Worm (Caenorhabditis elegans) whole organism, late embryonic: ENCODE measurements around the gene tmem-135.

ENCODE experiments used
- C38D4.7 ChIP-seq: fragments of 200-800 bp; sonication (Bioruptor generic); optimal IDR thresholded peaks from 2 replicates; lab custom pipeline; 2018; ENCODE audit warnings: mild to moderate bottlenecking, missing genetic modification characterization, moderate library complexity, missing compliant biosample characterization
- F13H6.1 ChIP-seq: sonication (generic microtip); optimal IDR thresholded peaks from 2 replicates; lab custom pipeline; 2016; ENCODE audit warnings: missing genetic modification characterization, missing compliant biosample characterization
- K02D7.2 ChIP-seq: sonication (generic microtip); optimal IDR thresholded peaks from 2 replicates; lab custom pipeline; 2017; ENCODE audit warnings: mild to moderate bottlenecking, missing genetic modification characterization, missing compliant biosample characterization
- ama-1 ChIP-seq: fragments of 150-350 bp; optimal IDR thresholded peaks from 2 replicates; lab custom pipeline; 2014
- ceh-18 ChIP-seq: sonication (generic microtip); optimal IDR thresholded peaks from 2 replicates; lab custom pipeline; 2016; ENCODE audit warnings: missing genetic modification characterization, missing compliant biosample characterization
- ceh-24 ChIP-seq: sonication (generic microtip); optimal IDR thresholded peaks from 2 replicates; lab custom pipeline; 2016; ENCODE audit warnings: mild to moderate bottlenecking, missing genetic modification characterization, missing compliant biosample characterization
- ceh-31 ChIP-seq: sonication (generic microtip); optimal IDR thresholded peaks from 2 replicates; lab custom pipeline; 2016; ENCODE audit warnings: missing genetic modification characterization, missing compliant biosample characterization
- ceh-34 ChIP-seq: sonication (generic microtip); optimal IDR thresholded peaks from 2 replicates; lab custom pipeline; 2016; ENCODE audit warnings: mild to moderate bottlenecking, missing genetic modification characterization, missing compliant biosample characterization
- ceh-48 ChIP-seq: sonication (generic microtip); optimal IDR thresholded peaks from 2 replicates; lab custom pipeline; 2016; ENCODE audit warnings: missing genetic modification characterization, inconsistent platforms, missing compliant biosample characterization
- ceh-6 ChIP-seq: fragments of 200-800 bp; sonication (Bioruptor generic); optimal IDR thresholded peaks from 2 replicates; lab custom pipeline; 2018; ENCODE audit warnings: mild to moderate bottlenecking, missing genetic modification characterization, missing compliant biosample characterization
- che-1 ChIP-seq: sonication (generic microtip); optimal IDR thresholded peaks from 2 replicates; lab custom pipeline; 2016; ENCODE audit warnings: mild to moderate bottlenecking, missing genetic modification characterization, missing compliant biosample characterization
- elt-2 ChIP-seq: sonication (generic microtip); optimal IDR thresholded peaks from 2 replicates; lab custom pipeline; 2016; ENCODE audit warnings: missing genetic modification reagents, missing genetic modification characterization, missing compliant biosample characterization
- ets-4 ChIP-seq: sonication (generic microtip); optimal IDR thresholded peaks from 2 replicates; lab custom pipeline; 2016; ENCODE audit warnings: missing genetic modification characterization, missing compliant biosample characterization
- eyg-1 ChIP-seq: sonication (generic microtip); optimal IDR thresholded peaks from 2 replicates; lab custom pipeline; 2016; ENCODE audit warnings: missing genotype, missing genetic modification characterization, missing compliant biosample characterization
- fax-1 ChIP-seq: sonication (generic microtip); optimal IDR thresholded peaks from 2 replicates; lab custom pipeline; 2016; ENCODE audit warnings: missing genotype, missing genetic modification characterization, missing compliant biosample characterization
- fkh-6 ChIP-seq: sonication (generic microtip); optimal IDR thresholded peaks from 2 replicates; lab custom pipeline; 2016; ENCODE audit warnings: missing genetic modification characterization, missing compliant biosample characterization
- hlh-30 ChIP-seq: sonication (generic microtip); optimal IDR thresholded peaks from 2 replicates; lab custom pipeline; 2017; ENCODE audit warnings: antibody characterized with exemption, missing genetic modification characterization, missing compliant biosample characterization; ENCODE audit not compliant: insufficient read depth
- lim-6 ChIP-seq: sonication (generic microtip); optimal IDR thresholded peaks from 2 replicates; lab custom pipeline; 2016; ENCODE audit warnings: missing genetic modification characterization, missing compliant biosample characterization
- lin-11 ChIP-seq: fragments of 200-800 bp; sonication (Bioruptor generic); optimal IDR thresholded peaks from 2 replicates; lab custom pipeline; 2018; ENCODE audit warnings: mild to moderate bottlenecking, missing genetic modification characterization, missing compliant biosample characterization
- mec-3 ChIP-seq: sonication (generic microtip); optimal IDR thresholded peaks from 2 replicates; lab custom pipeline; 2016; ENCODE audit warnings: borderline replicate concordance, missing genetic modification characterization, missing compliant biosample characterization
- nfya-1 ChIP-seq: sonication (generic microtip); optimal IDR thresholded peaks from 2 replicates; lab custom pipeline; 2017; ENCODE audit warnings: missing genetic modification characterization, mild to moderate bottlenecking, missing compliant biosample characterization, antibody characterized with exemption, moderate library complexity
- odd-2 ChIP-seq: sonication (generic microtip); optimal IDR thresholded peaks from 2 replicates; lab custom pipeline; 2017; ENCODE audit warnings: antibody characterized with exemption, mild to moderate bottlenecking, missing genetic modification characterization, missing compliant biosample characterization
- pat-9 ChIP-seq: fragments of 200-800 bp; sonication (Bioruptor generic); optimal IDR thresholded peaks from 2 replicates; lab custom pipeline; 2018; ENCODE audit warnings: mild to moderate bottlenecking, missing genetic modification characterization, moderate library complexity, missing compliant biosample characterization
- rnt-1 ChIP-seq: sonication (generic microtip); optimal IDR thresholded peaks from 2 replicates; lab custom pipeline; 2016; ENCODE audit warnings: missing genetic modification characterization, missing compliant biosample characterization
- sox-2 ChIP-seq: fragments of 200-800 bp; sonication (Bioruptor generic); IDR thresholded peaks from 2 replicates; pipeline ENCODE4 v1.3.6; 2022; ENCODE audit warnings: missing genetic modification reagents, missing genetic modification characterization, missing compliant biosample characterization
- sox-4 ChIP-seq: sonication (generic microtip); optimal IDR thresholded peaks from 2 replicates; lab custom pipeline; 2017; ENCODE audit warnings: mild to moderate bottlenecking, missing genetic modification characterization, inconsistent platforms, missing compliant biosample characterization
- tbx-7 ChIP-seq: sonication (generic microtip); optimal IDR thresholded peaks from 2 replicates; lab custom pipeline; 2016; ENCODE audit warnings: missing genotype, missing genetic modification characterization, missing compliant biosample characterization
- unc-42 ChIP-seq: sonication (generic microtip); optimal IDR thresholded peaks from 2 replicates; lab custom pipeline; 2016; ENCODE audit warnings: missing genotype, missing genetic modification characterization, missing compliant biosample characterization
- unc-55 ChIP-seq: sonication (generic microtip); optimal IDR thresholded peaks from 2 replicates; lab custom pipeline; 2017; ENCODE audit warnings: missing biosample characterization, missing genetic modification reagents, missing genetic modification characterization
- unc-86 ChIP-seq: sonication (generic microtip); optimal IDR thresholded peaks from 2 replicates; lab custom pipeline; 2016; ENCODE audit warnings: missing genetic modification characterization, missing compliant biosample characterization
- ztf-16 ChIP-seq: sonication (generic microtip); optimal IDR thresholded peaks from 2 replicates; lab custom pipeline; 2017; ENCODE audit warnings: missing genetic modification characterization, missing compliant biosample characterization

tmem-135 gene

ce11 chrX:4691148-4691773 is 17.8 kb downstream of the tmem-135 start, which contains the start of gene K02G10.5:
Gene K02G10.5 (minus strand): TSS chrX:4691198.
- no peak for TF ChIP-seq mec-3 (tag; lab: Kevin White, UChicago)
- no peak for TF ChIP-seq K02D7.2 (tag; lab: Kevin White, UChicago)
- no peak for TF ChIP-seq che-1 (tag; lab: Kevin White, UChicago)
- TF ChIP-seq lin-11: no peak
- TF ChIP-seq sox-4 (tag; lab: Kevin White, UChicago): no peak
- no peak for TF ChIP-seq sox-2 (GFP tag; lab: Robert Waterston, UW)
- no peak for TF ChIP-seq ceh-48 (tag; lab: Kevin White, UChicago)
- TF ChIP-seq F13H6.1 (tag; lab: Kevin White, UChicago): no peak
- no peak for TF ChIP-seq unc-86 (tag; lab: Kevin White, UChicago)
- TF ChIP-seq hlh-30 (tag; lab: Kevin White, UChicago): no peak
- TF ChIP-seq eyg-1 (tag; lab: Kevin White, UChicago): no peak
- TF ChIP-seq odd-2: no peak
- TF ChIP-seq ceh-24 (tag; lab: Kevin White, UChicago): no peak

ce11 chrX:4694611-4695370 is 21.3 kb downstream of the tmem-135 start:
- TF ChIP-seq hlh-30 (tag; lab: Kevin White, UChicago) (no peak), rnt-1 (no peak), ceh-34 (no peak), F13H6.1 (tag; lab: Kevin White, UChicago) (no peak), unc-42 (tag; lab: Kevin White, UChicago) (no peak), unc-55 (GFP tag; lab: Kevin White, UChicago) (no peak), fax-1 (tag; lab: Kevin White, UChicago) (no peak), mec-3 (tag; lab: Kevin White, UChicago) (no peak), ama-1 (no peak), unc-86 (tag; lab: Kevin White, UChicago) (no peak), tbx-7 (tag; lab: Kevin White, UChicago) (no peak), C38D4.7 (GFP tag; lab: Kevin White, UChicago) (no peak), ztf-16 (no peak), lim-6 (tag; lab: Kevin White, UChicago) (no peak), ceh-6 (GFP tag; lab: Kevin White, UChicago) (no peak), pat-9 (tag; lab: Kevin White, UChicago) (no peak), ceh-18 (tag; lab: Kevin White, UChicago) (no peak), ets-4 (tag; lab: Kevin White, UChicago) (no peak), fkh-6 (tag; lab: Kevin White, UChicago) (no peak)

ce11 chrX:4698271-4698670 is 24.8 kb downstream of the tmem-135 start:
- peak; percentile 83 for TF ChIP-seq elt-2 (tag; lab: Kevin White, UChicago)
- no peak for TF ChIP-seq ceh-18 (tag; lab: Kevin White, UChicago)

ce11 chrX:4699411-4700050 is 26.0 kb downstream of the tmem-135 start, which contains the start of gene hyl-2:
Gene hyl-2 (minus strand): TSS chrX:4699461.
- peak; percentile 33 for TF ChIP-seq unc-42 (tag; lab: Kevin White, UChicago)
- TF ChIP-seq ceh-31: peak; percentile 35
- peak; percentile 14 for TF ChIP-seq ceh-18 (tag; lab: Kevin White, UChicago)
- no peak for TF ChIP-seq fkh-6 (tag; lab: Kevin White, UChicago)
- TF ChIP-seq nfya-1 (tag; lab: Kevin White, UChicago): peak; percentile 18
- TF ChIP-seq, all 69 proteins: peak for 4
